Fruit fly (Drosophila melanogaster) whole organism, embryonic: ENCODE results near the gene mio.

Experiments used
- Aef1 ChIP-seq: fragments of 200-800 bp; sonication (Bioruptor generic); IDR thresholded peaks from 3 replicates; pipeline ENCODE4 v1.3.6; 2022; ENCODE audit warnings: missing biosample characterization, missing genetic modification characterization
- Bdp1 ChIP-seq: fragments of 200-800 bp; sonication (Bioruptor generic); optimal IDR thresholded peaks from 3 replicates; lab custom pipeline; 2016; ENCODE audit warnings: missing biosample characterization, missing genetic modification characterization
- CG11093 ChIP-seq: fragments of 200-800 bp; sonication (Bioruptor generic); IDR thresholded peaks from 3 replicates; pipeline ENCODE4 v1.3.6; 2022; ENCODE audit warnings: missing biosample characterization, missing genetic modification characterization
- CG11695 ChIP-seq: fragments of 200-800 bp; sonication (Bioruptor generic); IDR thresholded peaks from 3 replicates; pipeline ENCODE4 v1.3.6; 2022; ENCODE audit warnings: missing biosample characterization, missing genetic modification characterization
- CG13123 ChIP-seq: fragments of 200-800 bp; sonication (Bioruptor generic); optimal IDR thresholded peaks from 2 replicates; lab custom pipeline; 2016; ENCODE audit warnings: missing biosample characterization, missing genetic modification characterization
- CG13775 ChIP-seq: fragments of 200-800 bp; sonication (Bioruptor generic); optimal IDR thresholded peaks from 3 replicates; lab custom pipeline; 2017; ENCODE audit warnings: missing biosample characterization, mild to moderate bottlenecking, missing genetic modification characterization
- CG14441 ChIP-seq: fragments of 200-800 bp; sonication (Bioruptor generic); IDR thresholded peaks from 2 replicates; pipeline ENCODE4 v1.3.6; 2022; ENCODE audit warnings: missing biosample characterization, missing genetic modification characterization
- CG17328 ChIP-seq: fragments of 200-800 bp; sonication (Bioruptor generic); IDR thresholded peaks from 2 replicates; pipeline ENCODE4 v1.3.6; 2022; ENCODE audit warnings: missing biosample characterization, missing genetic modification characterization
- CG17568 ChIP-seq: fragments of 200-800 bp; sonication (Bioruptor generic); optimal IDR thresholded peaks from 2 replicates; lab custom pipeline; 2018; ENCODE audit warnings: missing biosample characterization, mild to moderate bottlenecking, missing genetic modification characterization, moderate library complexity
- CG2199 ChIP-seq: fragments of 200-800 bp; sonication (Bioruptor generic); IDR thresholded peaks from 3 replicates; pipeline ENCODE4 v1.3.6; 2022; ENCODE audit warnings: missing biosample characterization, missing genetic modification characterization
- CG2889 ChIP-seq: fragments of 200-800 bp; sonication (Bioruptor generic); IDR thresholded peaks from 3 replicates; pipeline ENCODE4 v1.3.6; 2022; ENCODE audit warnings: missing biosample characterization, missing genetic modification characterization
- CG3065 ChIP-seq: fragments of 200-800 bp; sonication (Bioruptor generic); optimal IDR thresholded peaks from 2 replicates; lab custom pipeline; 2016; ENCODE audit warnings: missing biosample characterization, missing genetic modification characterization
- CG31365 ChIP-seq: fragments of 200-800 bp; sonication (Bioruptor generic); optimal IDR thresholded peaks from 2 replicates; lab custom pipeline; 2018; ENCODE audit warnings: missing biosample characterization, mild to moderate bottlenecking, missing genetic modification characterization
- CG31441 ChIP-seq: fragments of 200-800 bp; sonication (Bioruptor generic); IDR thresholded peaks from 2 replicates; pipeline ENCODE4 v1.3.6; 2022; ENCODE audit warnings: missing biosample characterization, missing genetic modification characterization
- CG3281 ChIP-seq: fragments of 200-800 bp; sonication (Bioruptor generic); optimal IDR thresholded peaks from 3 replicates; lab custom pipeline; 2017; ENCODE audit warnings: missing biosample characterization, mild to moderate bottlenecking, missing genetic modification characterization
- CG34422 ChIP-seq: fragments of 200-800 bp; sonication (Bioruptor generic); IDR thresholded peaks from 3 replicates; pipeline ENCODE4 v1.3.6; 2022; ENCODE audit warnings: missing biosample characterization, missing genetic modification characterization
- CG6254 ChIP-seq: fragments of 200-800 bp; sonication (Bioruptor generic); optimal IDR thresholded peaks from 3 replicates; lab custom pipeline; 2017; ENCODE audit warnings: mild to moderate bottlenecking, missing biosample characterization, missing genetic modification reagents, missing genetic modification characterization
- CG8359 ChIP-seq: fragments of 200-800 bp; sonication (Bioruptor generic); optimal IDR thresholded peaks from 2 replicates; lab custom pipeline; 2017; ENCODE audit warnings: missing biosample characterization, mild to moderate bottlenecking, missing genetic modification characterization, borderline replicate concordance
- CHES-1-like ChIP-seq: fragments of 200-800 bp; sonication (Bioruptor generic); optimal IDR thresholded peaks from 2 replicates; lab custom pipeline; 2016; ENCODE audit warnings: missing biosample characterization, missing genetic modification characterization
- CTCF ChIP-seq: fragments of 200-800 bp; sonication (Bioruptor generic); optimal IDR thresholded peaks from 2 replicates; lab custom pipeline; 2017; ENCODE audit warnings: missing biosample characterization, mild to moderate bottlenecking, missing genetic modification characterization, moderate library complexity
- CrebB ChIP-seq: fragments of 200-800 bp; sonication (Bioruptor generic); optimal IDR thresholded peaks from 3 replicates; lab custom pipeline; 2018; ENCODE audit warnings: missing biosample characterization, mild to moderate bottlenecking, missing genetic modification characterization
- Deaf1 ChIP-seq: fragments of 200-800 bp; optimal IDR thresholded peaks from 3 replicates; lab custom pipeline; 2019; ENCODE audit warnings: missing biosample characterization, mild to moderate bottlenecking, missing genetic modification characterization, moderate library complexity
- E2f2 ChIP-seq: fragments of 200-800 bp; sonication (Bioruptor generic); IDR thresholded peaks from 2 replicates; pipeline ENCODE4 v1.3.6; 2022; ENCODE audit warnings: missing biosample characterization, missing genetic modification characterization
- Gsc ChIP-seq: fragments of 200-800 bp; sonication (Bioruptor generic); IDR thresholded peaks from 2 replicates; pipeline ENCODE4 v1.3.6; 2022; ENCODE audit warnings: missing biosample characterization, missing genetic modification characterization
- Nf-YA ChIP-seq: fragments of 200-800 bp; sonication (Bioruptor generic); IDR thresholded peaks from 2 replicates; pipeline ENCODE4 v1.3.6; 2022; ENCODE audit warnings: missing biosample characterization, missing genetic modification characterization
- NfI ChIP-seq: fragments of 200-800 bp; sonication (Bioruptor generic); optimal IDR thresholded peaks from 3 replicates; lab custom pipeline; 2018; ENCODE audit warnings: missing biosample characterization, mild to moderate bottlenecking, missing genetic modification characterization, moderate library complexity
- Oli ChIP-seq: fragments of 200-800 bp; sonication (Bioruptor generic); optimal IDR thresholded peaks from 2 replicates; lab custom pipeline; 2018; ENCODE audit warnings: missing biosample characterization, mild to moderate bottlenecking, missing genetic modification characterization, moderate library complexity
- Ssrp ChIP-seq: fragments of 200-800 bp; sonication (Bioruptor generic); optimal IDR thresholded peaks from 2 replicates; lab custom pipeline; 2018; ENCODE audit warnings: missing biosample characterization, mild to moderate bottlenecking, missing genetic modification characterization, moderate library complexity
- Tbp ChIP-seq: fragments of >200 bp; optimal IDR thresholded peaks from 2 replicates; lab custom pipeline; 2018; ENCODE audit warnings: missing biosample characterization, missing genetic modification characterization
- bab2 ChIP-seq: fragments of 200-800 bp; sonication (Bioruptor generic); optimal IDR thresholded peaks from 2 replicates; lab custom pipeline; 2016; ENCODE audit warnings: missing biosample characterization, missing genetic modification characterization
- bbx ChIP-seq: fragments of 200-800 bp; sonication (Bioruptor generic); IDR thresholded peaks from 2 replicates; pipeline ENCODE4 v1.3.6; 2022; ENCODE audit warnings: missing biosample characterization, missing genetic modification characterization; ENCODE audit not compliant: partially characterized antibody
- bowl ChIP-seq: fragments of 200-800 bp; sonication (Bioruptor generic); IDR thresholded peaks from 2 replicates; pipeline ENCODE4 v1.3.6; 2022; ENCODE audit warnings: missing biosample characterization, missing genetic modification characterization
- br ChIP-seq: fragments of >200 bp; optimal IDR thresholded peaks from 2 replicates; lab custom pipeline; 2017
- chn ChIP-seq: fragments of 200-800 bp; sonication (Bioruptor generic); optimal IDR thresholded peaks from 2 replicates; lab custom pipeline; 2016; ENCODE audit warnings: missing biosample characterization, missing genetic modification characterization
- corto ChIP-seq: fragments of 200-800 bp; sonication (Bioruptor generic); optimal IDR thresholded peaks from 2 replicates; lab custom pipeline; 2016; ENCODE audit warnings: missing biosample characterization, mild to moderate bottlenecking, missing genetic modification characterization, moderate library complexity
- dimm ChIP-seq: fragments of 200-800 bp; sonication (Bioruptor generic); IDR thresholded peaks from 2 replicates; pipeline ENCODE4 v1.3.6; 2022; ENCODE audit warnings: missing biosample characterization, missing genetic modification characterization
- eve ChIP-seq, 2 experiments: fragments of >200 bp; optimal IDR thresholded peaks; 2 replicates each; lab custom pipeline; 2017; ENCODE audit warnings: missing biosample characterization in 2 of 2, missing genetic modification characterization in 2 of 2
- exex ChIP-seq: fragments of 200-800 bp; sonication (Bioruptor generic); optimal IDR thresholded peaks from 4 replicates; lab custom pipeline; 2018; ENCODE audit warnings: missing biosample characterization, mild to moderate bottlenecking, missing genetic modification characterization, moderate library complexity
- fru ChIP-seq: fragments of >200 bp; optimal IDR thresholded peaks from 2 replicates; lab custom pipeline; 2017
- ftz-f1 ChIP-seq: fragments of 200-800 bp; sonication (Bioruptor generic); optimal IDR thresholded peaks from 2 replicates; lab custom pipeline; 2016; ENCODE audit warnings: missing biosample characterization, missing genetic modification characterization
- gcm2 ChIP-seq: fragments of 200-800 bp; sonication (Bioruptor generic); optimal IDR thresholded peaks from 2 replicates; lab custom pipeline; 2016; ENCODE audit warnings: missing biosample characterization, missing genetic modification characterization
- gsb-n ChIP-seq: fragments of 200-800 bp; sonication (Bioruptor generic); optimal IDR thresholded peaks from 3 replicates; lab custom pipeline; 2018; ENCODE audit warnings: missing biosample characterization, mild to moderate bottlenecking, missing genetic modification characterization
- knrl ChIP-seq: fragments of 200-800 bp; sonication (Bioruptor generic); IDR thresholded peaks from 3 replicates; pipeline ENCODE4 v1.3.6; 2022; ENCODE audit warnings: missing biosample characterization, missing genetic modification characterization; ENCODE audit not compliant: partially characterized antibody
- nerfin-1 ChIP-seq: fragments of 200-800 bp; sonication (Bioruptor generic); optimal IDR thresholded peaks from 3 replicates; lab custom pipeline; 2019; ENCODE audit warnings: missing biosample characterization, mild to moderate bottlenecking, missing genetic modification characterization, moderate library complexity
- sens-2 ChIP-seq: fragments of 200-800 bp; sonication (Bioruptor generic); IDR thresholded peaks from 2 replicates; pipeline ENCODE4 v1.3.6; 2022; ENCODE audit warnings: missing biosample characterization, missing genetic modification characterization
- slp2 ChIP-seq: fragments of 200-800 bp; sonication (Bioruptor generic); optimal IDR thresholded peaks from 2 replicates; lab custom pipeline; 2016; ENCODE audit warnings: missing biosample characterization, missing genetic modification characterization
- stc ChIP-seq: fragments of 200-800 bp; sonication (Bioruptor generic); IDR thresholded peaks from 2 replicates; pipeline ENCODE4 v1.3.6; 2022; ENCODE audit warnings: missing biosample characterization, missing genetic modification characterization
- tap ChIP-seq: fragments of 200-800 bp; optimal IDR thresholded peaks from 3 replicates; lab custom pipeline; 2019; ENCODE audit warnings: missing biosample characterization, mild to moderate bottlenecking, missing genetic modification characterization, moderate library complexity
- wdn ChIP-seq: fragments of 200-800 bp; sonication (Bioruptor generic); IDR thresholded peaks from 2 replicates; pipeline ENCODE4 v1.3.6; 2022; ENCODE audit warnings: missing biosample characterization, missing genetic modification characterization
- wor ChIP-seq: fragments of 200-800 bp; sonication (Bioruptor generic); IDR thresholded peaks from 2 replicates; pipeline ENCODE4 v1.3.6; 2022; ENCODE audit warnings: missing biosample characterization, missing genetic modification characterization

The mio gene

DNA sequence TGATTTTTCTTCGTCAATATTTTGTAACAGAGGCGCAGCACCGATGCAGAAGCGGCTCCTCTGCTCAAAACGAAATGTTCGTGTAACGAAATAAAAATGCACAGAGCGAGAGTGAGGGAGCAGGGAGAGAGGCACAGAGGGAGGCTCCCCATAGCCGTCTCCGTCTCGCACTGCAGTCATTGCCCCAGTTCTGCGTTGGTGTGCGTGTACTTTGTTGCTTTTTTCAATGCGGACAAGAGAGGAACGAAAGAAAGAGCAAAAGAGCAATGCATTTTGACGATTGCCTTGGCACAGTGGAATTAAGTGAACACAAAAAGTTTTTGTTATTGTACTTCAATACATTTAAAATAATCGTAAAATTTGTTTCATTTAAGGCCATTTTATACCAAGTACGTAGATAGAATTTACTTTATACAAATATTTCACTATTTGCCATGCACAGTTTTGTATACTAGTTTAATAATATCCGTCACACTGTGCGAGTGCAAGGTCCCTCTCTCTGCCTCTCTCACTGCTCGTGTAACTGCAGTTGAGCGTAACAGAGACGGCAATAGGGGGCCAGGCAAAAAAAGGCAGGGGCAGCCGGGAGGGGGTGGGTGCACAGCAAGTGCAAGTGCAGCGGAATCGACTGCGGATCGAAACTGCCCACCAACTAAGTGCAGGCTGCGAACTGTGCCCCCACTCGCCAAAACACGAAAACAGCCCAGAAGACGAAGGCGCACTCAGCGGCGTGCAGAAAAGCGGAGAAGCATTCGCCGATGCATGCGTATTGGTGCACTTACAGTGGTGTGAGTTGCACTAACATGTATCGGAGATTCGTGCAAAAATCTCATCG is 14.9 kb upstream of the mio start (continued):
- TF ChIP-seq CG31365 (peak; percentile 91), CG6254 (GFP tag; lab: Kevin White, UChicago) (peak; percentile 98), CG3281 (GFP tag; lab: Kevin White, UChicago) (peak; percentile 80), Gsc (GFP tag; lab: Robert Waterston, UW) (peak; percentile 98), tap (peak; percentile 99), CG13775 (GFP tag; lab: Kevin White, UChicago) (peak; percentile 97), NfI (peak; percentile 95), CG17568 (GFP tag; lab: Kevin White, UChicago) (peak; percentile 97), br (no peak), knrl (GFP tag; lab: Robert Waterston, UW) (peak; percentile 70; the same call in 2 of the 3 replicates), wdn (GFP tag; lab: Robert Waterston, UW) (peak; percentile 84; the same call in 1 of the 2 replicates), CrebB (tag; lab: Kevin White, UChicago) (peak; percentile 98), E2f2 (GFP tag; lab: Robert Waterston, UW) (peak; percentile 89), CG2889 (GFP tag; lab: Robert Waterston, UW) (peak; percentile 94), gsb-n (tag; lab: Kevin White, UChicago) (peak; percentile 100), bbx (GFP tag; lab: Robert Waterston, UW) (peak; percentile 77), CG14441 (GFP tag; lab: Robert Waterston, UW) (peak; percentile 98), sens-2 (GFP tag; lab: Robert Waterston, UW) (peak; percentile 99), ftz-f1 (peak; percentile 83), nerfin-1 (peak; percentile 98), Ssrp (tag; lab: Kevin White, UChicago) (peak; percentile 99), CG31441 (GFP tag; lab: Robert Waterston, UW) (peak; percentile 99), Nf-YA (GFP tag; lab: Robert Waterston, UW) (peak; percentile 99), bowl (GFP tag; lab: Robert Waterston, UW) (peak; percentile 95), CG13123 (GFP tag; lab: Kevin White, UChicago) (peak; percentile 98), corto (GFP tag; lab: Kevin White, UChicago) (peak; percentile 99), gcm2 (GFP tag; lab: Kevin White, UChicago) (peak; percentile 95), stc (GFP tag; lab: Robert Waterston, UW) (peak; percentile 100), wor (GFP tag; lab: Robert Waterston, UW) (peak; percentile 99), dimm (GFP tag; lab: Robert Waterston, UW) (peak; percentile 99), Aef1 (GFP tag; lab: Robert Waterston, UW) (peak; percentile 95), CG2199 (peak; percentile 99), CG8359 (GFP tag; lab: Kevin White, UChicago) (peak; percentile 96), fru (no peak), CG34422 (GFP tag; lab: Robert Waterston, UW) (peak; percentile 99), slp2 (GFP tag; lab: Kevin White, UChicago) (peak; percentile 98), CG11695 (peak; percentile 98), Oli (tag; lab: Kevin White, UChicago) (peak; percentile 99), Deaf1 (tag; lab: Kevin White, UChicago) (peak; percentile 80), CG17328 (GFP tag; lab: Robert Waterston, UW) (peak; percentile 100), CG11093 (GFP tag; lab: Robert Waterston, UW) (peak; percentile 99), CTCF (GFP tag; lab: Kevin White, UChicago) (peak; percentile 78), eve (GFP tag; optimal IDR thresholded peaks at IDR 0.05; lab: Kevin White, UChicago) (peak; percentile 98 to 100), exex (peak; percentile 59), bab2 (GFP tag; lab: Kevin White, UChicago) (peak; percentile 98), Bdp1 (GFP tag; lab: Kevin White, UChicago) (peak; percentile 92), CG3065 (GFP tag; lab: Kevin White, UChicago) (peak; percentile 96), chn (GFP tag; lab: Kevin White, UChicago) (peak; percentile 99), CHES-1-like (GFP tag; lab: Kevin White, UChicago) (peak; percentile 95), Tbp (no peak)
